Fruit fly (Drosophila melanogaster) whole organism, embryonic: ENCODE results near the gene dpr20.

Source experiments
- Bdp1 ChIP-seq: fragments of 200-800 bp; sonication (Bioruptor generic); optimal IDR thresholded peaks from 3 replicates; lab custom pipeline; 2016; ENCODE audit warnings: missing biosample characterization, missing genetic modification characterization
- BtbVII ChIP-seq: fragments of 200-800 bp; sonication (Bioruptor generic); optimal IDR thresholded peaks from 3 replicates; lab custom pipeline; 2017; ENCODE audit warnings: missing biosample characterization, mild to moderate bottlenecking, missing genetic modification characterization
- CG10565 ChIP-seq: fragments of 200-800 bp; sonication (Bioruptor generic); optimal IDR thresholded peaks from 3 replicates; lab custom pipeline; 2016; ENCODE audit warnings: missing biosample characterization, mild to moderate bottlenecking, missing genetic modification characterization
- CG10979 ChIP-seq: fragments of 200-800 bp; sonication (Bioruptor generic); optimal IDR thresholded peaks from 2 replicates; lab custom pipeline; 2018; ENCODE audit warnings: missing biosample characterization, mild to moderate bottlenecking, missing genetic modification characterization, moderate library complexity
- CG11456 ChIP-seq: fragments of 200-800 bp; sonication (Bioruptor generic); IDR thresholded peaks from 3 replicates; pipeline ENCODE4 v1.3.6; 2022; ENCODE audit warnings: missing biosample characterization, missing genetic modification characterization
- CG12659 ChIP-seq: fragments of 200-800 bp; sonication (Bioruptor generic); optimal IDR thresholded peaks from 3 replicates; lab custom pipeline; 2017; ENCODE audit warnings: mild to moderate bottlenecking, missing biosample characterization, missing genetic modification reagents, missing genetic modification characterization
- CG13123 ChIP-seq: fragments of 200-800 bp; sonication (Bioruptor generic); optimal IDR thresholded peaks from 2 replicates; lab custom pipeline; 2016; ENCODE audit warnings: missing biosample characterization, missing genetic modification characterization
- CG13287 ChIP-seq: fragments of 200-800 bp; sonication (Bioruptor generic); IDR thresholded peaks from 2 replicates; pipeline ENCODE4 v1.3.6; 2022; ENCODE audit warnings: missing biosample characterization, missing genetic modification characterization; ENCODE audit not compliant: partially characterized antibody
- CG13296 ChIP-seq: fragments of 200-800 bp; sonication (Bioruptor generic); optimal IDR thresholded peaks from 3 replicates; lab custom pipeline; 2018; ENCODE audit warnings: missing biosample characterization, mild to moderate bottlenecking, missing genetic modification characterization
- CG13894 ChIP-seq: fragments of 200-800 bp; sonication (Bioruptor generic); optimal IDR thresholded peaks from 3 replicates; lab custom pipeline; 2018; ENCODE audit warnings: missing biosample characterization, mild to moderate bottlenecking, missing genetic modification characterization, moderate library complexity
- CG14014 ChIP-seq: fragments of 200-800 bp; sonication (Bioruptor generic); IDR thresholded peaks from 2 replicates; pipeline ENCODE4 v1.3.6; 2022; ENCODE audit warnings: missing biosample characterization, missing genetic modification characterization
- CG1832 ChIP-seq: fragments of 200-800 bp; sonication (Bioruptor generic); optimal IDR thresholded peaks from 2 replicates; lab custom pipeline; 2017; ENCODE audit warnings: missing biosample characterization, mild to moderate bottlenecking, missing genetic modification characterization, inconsistent platforms
- CG18764 ChIP-seq: fragments of 200-800 bp; sonication (Bioruptor generic); optimal IDR thresholded peaks from 3 replicates; lab custom pipeline; 2016; ENCODE audit warnings: missing biosample characterization, missing genetic modification characterization
- CG2120 ChIP-seq: fragments of 200-800 bp; sonication (Bioruptor generic); optimal IDR thresholded peaks from 3 replicates; lab custom pipeline; 2016; ENCODE audit warnings: missing biosample characterization, missing genetic modification characterization
- CG6765 ChIP-seq: fragments of 200-800 bp; sonication (Bioruptor generic); optimal IDR thresholded peaks from 3 replicates; lab custom pipeline; 2017; ENCODE audit warnings: missing biosample characterization, mild to moderate bottlenecking, missing genetic modification characterization
- CG7357 ChIP-seq: fragments of 200-800 bp; sonication (Bioruptor generic); IDR thresholded peaks from 3 replicates; pipeline ENCODE4 v1.3.6; 2022; ENCODE audit warnings: missing biosample characterization, missing genetic modification characterization
- CG9437 ChIP-seq: fragments of 200-800 bp; sonication (Bioruptor generic); optimal IDR thresholded peaks from 2 replicates; lab custom pipeline; 2018; ENCODE audit warnings: missing biosample characterization, mild to moderate bottlenecking, missing genetic modification characterization
- CTCF ChIP-seq: fragments of 200-800 bp; sonication (Bioruptor generic); optimal IDR thresholded peaks from 2 replicates; lab custom pipeline; 2017; ENCODE audit warnings: missing biosample characterization, mild to moderate bottlenecking, missing genetic modification characterization, moderate library complexity
- CoRest ChIP-seq: fragments of 200-800 bp; sonication (Bioruptor generic); optimal IDR thresholded peaks from 3 replicates; lab custom pipeline; 2018; ENCODE audit warnings: missing biosample characterization, mild to moderate bottlenecking, missing genetic modification characterization, moderate library complexity
- Deaf1 ChIP-seq: fragments of 200-800 bp; optimal IDR thresholded peaks from 3 replicates; lab custom pipeline; 2019; ENCODE audit warnings: missing biosample characterization, mild to moderate bottlenecking, missing genetic modification characterization, moderate library complexity
- Doc3 ChIP-seq: fragments of 200-800 bp; sonication (Bioruptor generic); IDR thresholded peaks from 3 replicates; pipeline ENCODE4 v1.3.6; 2022; ENCODE audit warnings: missing biosample characterization, missing genetic modification characterization; ENCODE audit not compliant: partially characterized antibody
- Fer2 ChIP-seq: fragments of 200-800 bp; sonication (Bioruptor generic); optimal IDR thresholded peaks from 2 replicates; lab custom pipeline; 2018; ENCODE audit warnings: missing biosample characterization, mild to moderate bottlenecking, missing genetic modification characterization, moderate library complexity
- HLHmδ ChIP-seq: fragments of 200-800 bp; sonication (Bioruptor generic); optimal IDR thresholded peaks from 2 replicates; lab custom pipeline; 2018; ENCODE audit warnings: missing biosample characterization, mild to moderate bottlenecking, missing genetic modification characterization, moderate library complexity
- Hey ChIP-seq: fragments of 200-800 bp; sonication (Bioruptor generic); optimal IDR thresholded peaks from 3 replicates; lab custom pipeline; 2018; ENCODE audit warnings: missing biosample characterization, mild to moderate bottlenecking, missing genetic modification characterization
- Hmx ChIP-seq: fragments of 200-800 bp; sonication (Bioruptor generic); optimal IDR thresholded peaks from 2 replicates; lab custom pipeline; 2016; ENCODE audit warnings: missing biosample characterization, missing genetic modification characterization
- Hr51 ChIP-seq, 2 experiments: fragments of 200-800 bp; sonication (Bioruptor generic); optimal IDR thresholded peaks; 2 replicates in 1 of 2; 3 replicates in 1 of 2; lab custom pipeline; 2016 to 2018; ENCODE audit warnings: missing biosample characterization in 2 of 2, missing genetic modification characterization in 2 of 2, mild to moderate bottlenecking in 1 of 2, moderate library complexity in 1 of 2
- Max ChIP-seq: fragments of 200-800 bp; sonication (Bioruptor generic); optimal IDR thresholded peaks from 2 replicates; lab custom pipeline; 2016; ENCODE audit warnings: missing biosample characterization, mild to moderate bottlenecking, missing genetic modification characterization
- Nf-YA ChIP-seq: fragments of 200-800 bp; sonication (Bioruptor generic); IDR thresholded peaks from 2 replicates; pipeline ENCODE4 v1.3.6; 2022; ENCODE audit warnings: missing biosample characterization, missing genetic modification characterization
- Ravus ChIP-seq: fragments of 200-800 bp; sonication (Bioruptor generic); IDR thresholded peaks from 2 replicates; pipeline ENCODE4 v1.3.6; 2022; ENCODE audit warnings: missing biosample characterization, missing genetic modification characterization
- bbx ChIP-seq: fragments of 200-800 bp; sonication (Bioruptor generic); IDR thresholded peaks from 2 replicates; pipeline ENCODE4 v1.3.6; 2022; ENCODE audit warnings: missing biosample characterization, missing genetic modification characterization; ENCODE audit not compliant: partially characterized antibody
- corto ChIP-seq: fragments of 200-800 bp; sonication (Bioruptor generic); optimal IDR thresholded peaks from 2 replicates; lab custom pipeline; 2016; ENCODE audit warnings: missing biosample characterization, mild to moderate bottlenecking, missing genetic modification characterization, moderate library complexity
- da ChIP-seq: fragments of 200-800 bp; sonication (Bioruptor generic); optimal IDR thresholded peaks from 2 replicates; lab custom pipeline; 2016; ENCODE audit warnings: missing biosample characterization, missing genetic modification characterization
- dm ChIP-seq: fragments of 200-800 bp; sonication (Bioruptor generic); optimal IDR thresholded peaks from 3 replicates; lab custom pipeline; 2016; ENCODE audit warnings: missing biosample characterization, missing genetic modification characterization
- dmrt99B ChIP-seq: fragments of 200-800 bp; sonication (Bioruptor generic); optimal IDR thresholded peaks from 2 replicates; lab custom pipeline; 2018; ENCODE audit warnings: missing biosample characterization, mild to moderate bottlenecking, missing genetic modification characterization, moderate library complexity
- dpn ChIP-seq, 2 experiments: fragments of 200-800 bp; sonication (Bioruptor generic); optimal IDR thresholded peaks; 3 replicates each; lab custom pipeline; 2016; ENCODE audit warnings: missing biosample characterization in 2 of 2, missing genetic modification characterization in 2 of 2
- en ChIP-seq: fragments of 200-800 bp; sonication (Bioruptor generic); optimal IDR thresholded peaks from 2 replicates; lab custom pipeline; 2016; ENCODE audit warnings: missing biosample characterization, missing genetic modification characterization
- esg ChIP-seq: fragments of 200-800 bp; sonication (Bioruptor generic); conservative IDR thresholded peaks from 2 replicates; pipeline ENCODE4 v1.3.6; 2022; ENCODE audit warnings: missing biosample characterization, missing genetic modification characterization
- fru ChIP-seq: fragments of >200 bp; optimal IDR thresholded peaks from 2 replicates; lab custom pipeline; 2017
- gro ChIP-seq: fragments of 200-800 bp; sonication (Bioruptor generic); optimal IDR thresholded peaks from 2 replicates; lab custom pipeline; 2016; ENCODE audit warnings: missing biosample characterization, missing genetic modification characterization
- gsb-n ChIP-seq: fragments of 200-800 bp; sonication (Bioruptor generic); optimal IDR thresholded peaks from 3 replicates; lab custom pipeline; 2018; ENCODE audit warnings: missing biosample characterization, mild to moderate bottlenecking, missing genetic modification characterization
- kni ChIP-seq: fragments of 200-800 bp; sonication (Bioruptor generic); optimal IDR thresholded peaks from 3 replicates; lab custom pipeline; 2017; ENCODE audit warnings: mild to moderate bottlenecking, missing biosample characterization, missing genetic modification reagents, missing genetic modification characterization
- nerfin-1 ChIP-seq: fragments of 200-800 bp; sonication (Bioruptor generic); optimal IDR thresholded peaks from 3 replicates; lab custom pipeline; 2019; ENCODE audit warnings: missing biosample characterization, mild to moderate bottlenecking, missing genetic modification characterization, moderate library complexity
- nom ChIP-seq: fragments of 200-800 bp; sonication (Bioruptor generic); optimal IDR thresholded peaks from 2 replicates; lab custom pipeline; 2017; ENCODE audit warnings: missing biosample characterization, missing genetic modification characterization, mild to moderate bottlenecking, moderate library complexity, missing genetic modification reagents
- phol ChIP-seq: fragments of 200-800 bp; sonication (Bioruptor generic); optimal IDR thresholded peaks from 3 replicates; lab custom pipeline; 2018; ENCODE audit warnings: missing biosample characterization, mild to moderate bottlenecking, missing genetic modification characterization, moderate library complexity
- sd ChIP-seq: fragments of 200-800 bp; sonication (Bioruptor generic); optimal IDR thresholded peaks from 3 replicates; lab custom pipeline; 2018; ENCODE audit warnings: missing biosample characterization, mild to moderate bottlenecking, missing genetic modification characterization, moderate library complexity
- sens ChIP-seq: fragments of 200-800 bp; sonication (Bioruptor generic); peaks from one replicate; lab custom pipeline; 2016; ENCODE audit warnings: missing biosample characterization, missing genetic modification characterization
- slbo ChIP-seq: fragments of 200-800 bp; sonication (Bioruptor generic); IDR thresholded peaks from 2 replicates; pipeline ENCODE4 v1.3.6; 2022; ENCODE audit warnings: missing biosample characterization, missing genetic modification characterization
- slp2 ChIP-seq: fragments of 200-800 bp; sonication (Bioruptor generic); optimal IDR thresholded peaks from 2 replicates; lab custom pipeline; 2016; ENCODE audit warnings: missing biosample characterization, missing genetic modification characterization
- so ChIP-seq: fragments of 200-800 bp; sonication (Bioruptor generic); IDR thresholded peaks from 3 replicates; pipeline ENCODE4 v1.3.6; 2022; ENCODE audit warnings: missing biosample characterization, missing genetic modification characterization
- tx ChIP-seq: fragments of 200-800 bp; sonication (Bioruptor generic); optimal IDR thresholded peaks from 2 replicates; lab custom pipeline; 2016; ENCODE audit warnings: missing biosample characterization, missing genetic modification characterization
- yki ChIP-seq: fragments of >200 bp; optimal IDR thresholded peaks from 3 replicates; lab custom pipeline; 2018

dpr20 gene

DNA sequence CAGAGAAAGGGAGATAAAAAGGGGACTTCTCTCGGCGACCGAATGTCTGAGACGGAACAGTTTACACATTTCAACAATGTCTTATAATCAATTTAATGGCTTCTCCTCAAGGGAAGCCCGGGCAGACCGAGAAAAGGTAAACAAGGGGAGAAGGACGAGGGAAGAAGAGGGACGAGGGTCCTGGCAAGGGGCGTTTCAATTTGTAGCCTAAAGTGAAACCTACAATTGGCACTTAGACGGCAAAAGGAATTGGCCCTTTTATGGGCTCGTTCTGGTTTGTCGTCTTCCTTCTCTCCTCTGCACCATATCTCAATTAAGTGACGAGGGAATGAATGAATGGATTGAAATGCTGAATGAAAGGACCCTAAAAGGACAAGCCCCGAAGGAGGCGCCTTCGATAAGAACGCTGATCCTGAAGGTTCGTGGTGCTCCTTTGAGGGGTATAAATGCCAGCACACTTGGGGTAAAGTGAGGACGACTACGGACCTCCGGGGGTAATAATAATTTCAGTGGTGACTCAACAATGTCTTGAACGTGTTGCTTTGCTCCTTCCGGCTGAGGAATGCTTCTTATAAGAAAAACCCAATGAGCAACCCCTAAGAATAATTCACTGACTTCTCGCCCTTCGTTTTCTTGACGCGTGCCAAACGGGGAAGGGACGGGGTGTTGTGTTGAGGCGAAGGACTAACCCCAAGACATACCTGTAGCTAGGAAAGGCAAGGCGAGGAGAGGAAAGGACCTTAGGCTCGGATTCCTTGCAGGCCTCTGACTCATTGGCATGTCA is 43.6 kb upstream of the dpr20 start (continued):
- no peak for TF ChIP-seq Max (GFP tag; lab: Kevin White, UChicago)
- TF ChIP-seq nom (GFP tag; lab: Kevin White, UChicago): no peak
- TF ChIP-seq CG12659: no peak
- TF ChIP-seq Nf-YA (GFP tag; lab: Robert Waterston, UW): no peak
- TF ChIP-seq gsb-n (tag; lab: Kevin White, UChicago): no peak
- no peak for TF ChIP-seq CoRest (tag; lab: Kevin White, UChicago)
- no peak for TF ChIP-seq Doc3
- TF ChIP-seq esg (GFP tag; lab: Robert Waterston, UW): no peak
- TF ChIP-seq yki (lab: Kevin White, UChicago): no peak
- no peak for TF ChIP-seq slbo (GFP tag; lab: Robert Waterston, UW)
- TF ChIP-seq CG7357 (GFP tag; lab: Robert Waterston, UW): no peak
- no peak for TF ChIP-seq BtbVII
- no peak for TF ChIP-seq slp2 (GFP tag; lab: Kevin White, UChicago)
- TF ChIP-seq HLHmδ: peak; percentile 42
- TF ChIP-seq en: no peak
- TF ChIP-seq CG11456: 0 out of 3 replicates have a peak, but pooled peaks have one; percentile 4
- no peak for TF ChIP-seq CG2120 (GFP tag; lab: Kevin White, UChicago)
- TF ChIP-seq Deaf1 (tag; lab: Kevin White, UChicago): no peak
- no peak for TF ChIP-seq dpn (GFP tag; optimal IDR thresholded peaks at IDR 0.05; lab: Kevin White, UChicago)
- TF ChIP-seq phol (tag; lab: Kevin White, UChicago): no peak
- TF ChIP-seq CTCF (GFP tag; lab: Kevin White, UChicago): no peak
- TF ChIP-seq nerfin-1 (tag; lab: Kevin White, UChicago): peak; percentile 63
- no peak for TF ChIP-seq Fer2 (tag; lab: Kevin White, UChicago)
- no peak for TF ChIP-seq dmrt99B
- no peak for TF ChIP-seq corto (GFP tag; lab: Kevin White, UChicago)
- TF ChIP-seq Bdp1 (GFP tag; lab: Kevin White, UChicago): no peak
- no peak for TF ChIP-seq Hr51 (GFP tag; optimal IDR thresholded peaks at IDR 0.05; lab: Kevin White, UChicago)
- TF ChIP-seq CG14014 (GFP tag; lab: Robert Waterston, UW): no peak
- no peak for TF ChIP-seq Hmx (GFP tag; lab: Kevin White, UChicago)

DNA sequence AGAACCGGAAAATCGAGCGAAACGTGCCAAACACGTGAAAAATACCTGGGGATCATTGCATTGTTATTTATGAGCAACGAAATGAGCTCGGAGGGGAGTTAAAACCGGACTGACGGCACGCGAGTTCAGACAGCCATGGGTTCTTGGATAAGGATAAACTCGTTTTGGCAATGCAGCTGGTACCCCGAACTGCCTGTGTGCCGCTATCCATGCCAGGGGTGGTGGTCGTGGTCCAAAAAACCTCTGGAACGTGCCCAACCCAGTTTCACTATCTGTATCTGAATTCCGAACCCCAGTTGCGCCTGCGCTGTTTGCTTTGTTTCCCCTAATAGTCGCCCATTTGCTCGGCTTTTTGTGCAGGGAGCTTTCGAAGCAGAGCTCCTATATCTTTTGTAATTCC is 42.3 kb upstream of the dpr20 start:
- no peak for TF ChIP-seq gro (GFP tag; lab: Kevin White, UChicago)
- TF ChIP-seq tx (GFP tag; lab: Kevin White, UChicago): no peak
- no peak for TF ChIP-seq da (GFP tag; lab: Kevin White, UChicago)
- peak; percentile 42 for TF ChIP-seq sd (tag; lab: Kevin White, UChicago)
- no peak for TF ChIP-seq Ravus (GFP tag; lab: Robert Waterston, UW)
- no peak for TF ChIP-seq CG13287 (GFP tag; lab: Robert Waterston, UW)
- peak; percentile 36; the same call in 1 of the 2 replicates for TF ChIP-seq bbx
- TF ChIP-seq kni (GFP tag; lab: Kevin White, UChicago): peak; percentile 33
- no peak for TF ChIP-seq fru (lab: Kevin White, UChicago)
- no peak for TF ChIP-seq dm (GFP tag; lab: Kevin White, UChicago)
- no peak for TF ChIP-seq CG10979 (tag; lab: Kevin White, UChicago)
- peak; percentile 100 for TF ChIP-seq nerfin-1 (tag; lab: Kevin White, UChicago)
- no peak for TF ChIP-seq so (GFP tag; lab: Robert Waterston, UW)
- TF ChIP-seq sens: peak; percentile 44
- TF ChIP-seq CG10565: no peak
- no peak for TF ChIP-seq CG13894 (tag; lab: Kevin White, UChicago)
- TF ChIP-seq CG9437: no peak
- TF ChIP-seq CG18764 (GFP tag; lab: Kevin White, UChicago): no peak
- no peak for TF ChIP-seq CG13296 (GFP tag; lab: Kevin White, UChicago)
- no peak for TF ChIP-seq CG13123 (GFP tag; lab: Kevin White, UChicago)
- TF ChIP-seq Hey (tag; lab: Kevin White, UChicago): peak; percentile 68
- TF ChIP-seq CG1832 (GFP tag; lab: Kevin White, UChicago): no peak
- no peak for TF ChIP-seq CG6765 (GFP tag; lab: Kevin White, UChicago)
